Fruit fly (Drosophila melanogaster): ENCODE results near the gene CG43246.

- TF ChIP-seq dsf (GFP tag; optimal IDR thresholded peaks at IDR 0.05; ENCODE audit: borderline replicate concordance) (no peak), dl (GFP tag; optimal IDR thresholded peaks at IDR 0.05; ENCODE audit: insufficient read depth in 1 of 2, partially characterized antibody in 2 of 2) (no peak), br (GFP tag; optimal IDR thresholded peaks at IDR 0.05) (no peak), Hr78 (GFP tag; optimal IDR thresholded peaks at IDR 0.05) (no peak), sv (GFP tag; optimal IDR thresholded peaks at IDR 0.05) (no peak), fru (GFP tag; optimal IDR thresholded peaks at IDR 0.05) (no peak), jim (GFP tag; optimal IDR thresholded peaks at IDR 0.05) (no peak), OdsH (GFP tag; optimal IDR thresholded peaks at IDR 0.05) (no peak), Abd-B (GFP tag; optimal IDR thresholded peaks at IDR 0.05) (no peak), tai (GFP tag; optimal IDR thresholded peaks at IDR 0.05) (no peak), foxo (GFP tag; optimal IDR thresholded peaks at IDR 0.05) (no peak), usp (GFP tag; optimal IDR thresholded peaks at IDR 0.05) (no peak)
These were observed 19.7 kb downstream of the CG43246 start for dm6 chr3L:14556177-14556576.

Data from whole organism, wandering third instar larva.